Fruit fly (Drosophila melanogaster) whole organism, embryonic: ENCODE data around the gene RpL28.
A peak's percentile ranks its signal among the peaks of the same experiment; 100 is the strongest.

Source experiments
- BEAF-32 ChIP-seq: fragments of 200-800 bp; sonication (Bioruptor generic); optimal IDR thresholded peaks from 3 replicates; lab custom pipeline; 2017; ENCODE audit warnings: missing biosample characterization, missing genetic modification characterization, mild to moderate bottlenecking, moderate library complexity, missing genetic modification reagents
- Bdp1 ChIP-seq: fragments of 200-800 bp; sonication (Bioruptor generic); optimal IDR thresholded peaks from 3 replicates; lab custom pipeline; 2016; ENCODE audit warnings: missing biosample characterization, missing genetic modification characterization
- Blimp-1 ChIP-seq: fragments of 200-800 bp; sonication (Bioruptor generic); optimal IDR thresholded peaks from 3 replicates; lab custom pipeline; 2018; ENCODE audit warnings: missing biosample characterization, missing genetic modification characterization, mild to moderate bottlenecking, moderate library complexity, missing genetic modification reagents
- BtbVII ChIP-seq: fragments of 200-800 bp; sonication (Bioruptor generic); optimal IDR thresholded peaks from 3 replicates; lab custom pipeline; 2017; ENCODE audit warnings: missing biosample characterization, mild to moderate bottlenecking, missing genetic modification characterization
- CG10321 ChIP-seq: fragments of 200-800 bp; sonication (Bioruptor generic); IDR thresholded peaks from 2 replicates; pipeline ENCODE4 v1.3.6; 2022; ENCODE audit warnings: missing biosample characterization, missing genetic modification characterization
- CG10543 ChIP-seq: fragments of 200-800 bp; sonication (Bioruptor generic); optimal IDR thresholded peaks from 3 replicates; lab custom pipeline; 2017; ENCODE audit warnings: missing biosample characterization, mild to moderate bottlenecking, missing genetic modification characterization, moderate library complexity
- CG11085 ChIP-seq: fragments of 200-800 bp; sonication (Bioruptor generic); IDR thresholded peaks from 2 replicates; pipeline ENCODE4 v1.3.6; 2022; ENCODE audit warnings: missing biosample characterization, missing genetic modification characterization
- CG12391 ChIP-seq: fragments of 200-800 bp; sonication (Bioruptor generic); optimal IDR thresholded peaks from 3 replicates; lab custom pipeline; 2018; ENCODE audit warnings: missing biosample characterization, mild to moderate bottlenecking, missing genetic modification characterization, moderate library complexity
- CG12769 ChIP-seq: fragments of 200-800 bp; sonication (Bioruptor generic); optimal IDR thresholded peaks from 2 replicates; lab custom pipeline; 2019; ENCODE audit warnings: missing biosample characterization, mild to moderate bottlenecking, missing genetic modification characterization, moderate library complexity
- CG14710 ChIP-seq: fragments of 200-800 bp; sonication (Bioruptor generic); optimal IDR thresholded peaks from 3 replicates; lab custom pipeline; 2019; ENCODE audit warnings: missing biosample characterization, mild to moderate bottlenecking, missing genetic modification characterization, moderate library complexity
- CG1529 ChIP-seq: fragments of 200-800 bp; sonication (Bioruptor generic); optimal IDR thresholded peaks from 3 replicates; lab custom pipeline; 2018; ENCODE audit warnings: missing biosample characterization, missing genetic modification characterization
- CG18619 ChIP-seq: fragments of 200-800 bp; sonication (Bioruptor generic); optimal IDR thresholded peaks from 3 replicates; lab custom pipeline; 2017; ENCODE audit warnings: missing biosample characterization, mild to moderate bottlenecking, missing genetic modification characterization
- CG31224 ChIP-seq: fragments of 200-800 bp; sonication (Bioruptor generic); IDR thresholded peaks from 2 replicates; pipeline ENCODE4 v1.3.6; 2022; ENCODE audit warnings: missing biosample characterization, missing genetic modification characterization
- CG31441 ChIP-seq: fragments of 200-800 bp; sonication (Bioruptor generic); IDR thresholded peaks from 2 replicates; pipeline ENCODE4 v1.3.6; 2022; ENCODE audit warnings: missing biosample characterization, missing genetic modification characterization
- CG4404 ChIP-seq: fragments of 200-800 bp; sonication (Bioruptor generic); IDR thresholded peaks from 2 replicates; pipeline ENCODE4 v1.3.6; 2022; ENCODE audit warnings: missing biosample characterization, missing genetic modification characterization
- CG4424 ChIP-seq: fragments of 200-800 bp; sonication (Bioruptor generic); optimal IDR thresholded peaks from 3 replicates; lab custom pipeline; 2016; ENCODE audit warnings: missing biosample characterization, missing genetic modification characterization
- CG4820 ChIP-seq: fragments of 200-800 bp; sonication (Bioruptor generic); optimal IDR thresholded peaks from 3 replicates; lab custom pipeline; 2016; ENCODE audit warnings: missing biosample characterization, missing genetic modification characterization
- CG6854 ChIP-seq: fragments of 200-800 bp; sonication (Bioruptor generic); optimal IDR thresholded peaks from 3 replicates; lab custom pipeline; 2017; ENCODE audit warnings: missing biosample characterization, mild to moderate bottlenecking, missing genetic modification characterization
- CG7372 ChIP-seq: fragments of 200-800 bp; sonication (Bioruptor generic); IDR thresholded peaks from 2 replicates; pipeline ENCODE4 v1.3.6; 2022; ENCODE audit warnings: missing biosample characterization, missing genetic modification characterization
- CG9797 ChIP-seq: fragments of 200-800 bp; sonication (Bioruptor generic); optimal IDR thresholded peaks from 3 replicates; lab custom pipeline; 2018; ENCODE audit warnings: missing biosample characterization, mild to moderate bottlenecking, missing genetic modification characterization
- CG9876 ChIP-seq: fragments of 200-800 bp; sonication (Bioruptor generic); optimal IDR thresholded peaks from 2 replicates; lab custom pipeline; 2016; ENCODE audit warnings: missing biosample characterization, missing genetic modification characterization
- Camta ChIP-seq: fragments of 200-800 bp; sonication (Bioruptor generic); optimal IDR thresholded peaks from 2 replicates; lab custom pipeline; 2016; ENCODE audit warnings: missing biosample characterization, missing genetic modification characterization
- Dfd ChIP-seq, 2 experiments: fragments of >200 bp; optimal IDR thresholded peaks; 2 replicates each; lab custom pipeline; 2017; ENCODE audit warnings: missing biosample characterization in 2 of 2, missing genetic modification characterization in 2 of 2
- Drgx ChIP-seq: fragments of 200-800 bp; sonication (Bioruptor generic); IDR thresholded peaks from 2 replicates; pipeline ENCODE4 v1.3.6; 2022; ENCODE audit warnings: missing biosample characterization, missing genetic modification characterization
- Hand ChIP-seq: fragments of 200-800 bp; sonication (Bioruptor generic); optimal IDR thresholded peaks from 2 replicates; lab custom pipeline; 2017; ENCODE audit warnings: mild to moderate bottlenecking, missing biosample characterization, missing genetic modification reagents, missing genetic modification characterization
- Hr3 ChIP-seq: fragments of 200-800 bp; sonication (Bioruptor generic); optimal IDR thresholded peaks from 3 replicates; lab custom pipeline; 2016; ENCODE audit warnings: missing biosample characterization, missing genetic modification characterization
- Lpt ChIP-seq: fragments of >200 bp; optimal IDR thresholded peaks from 2 replicates; lab custom pipeline; 2018; ENCODE audit warnings: missing biosample characterization, missing genetic modification characterization
- MTF-1 ChIP-seq: fragments of 200-800 bp; sonication (Bioruptor generic); optimal IDR thresholded peaks from 2 replicates; lab custom pipeline; 2018; ENCODE audit warnings: missing biosample characterization, mild to moderate bottlenecking, missing genetic modification characterization, borderline replicate concordance
- Nf-YC ChIP-seq: fragments of 200-800 bp; optimal IDR thresholded peaks from 3 replicates; lab custom pipeline; 2019; ENCODE audit warnings: missing biosample characterization, mild to moderate bottlenecking, missing genetic modification characterization, moderate library complexity
- NfI ChIP-seq: fragments of 200-800 bp; sonication (Bioruptor generic); optimal IDR thresholded peaks from 3 replicates; lab custom pipeline; 2018; ENCODE audit warnings: missing biosample characterization, mild to moderate bottlenecking, missing genetic modification characterization, moderate library complexity
- Sin3A ChIP-seq: fragments of >200 bp; optimal IDR thresholded peaks from 2 replicates; lab custom pipeline; 2018
- Trl ChIP-seq, 3 experiments: fragments of >200 bp in 2 of 3; fragments of 200-800 bp in 1 of 3; sonication (Bioruptor generic) in 1 of 3; optimal IDR thresholded peaks; 2 replicates in 1 of 3; 3 replicates in 2 of 3; lab custom pipeline; 2016 to 2017; ENCODE audit warnings: missing biosample characterization in 1 of 3, missing genetic modification characterization in 1 of 3
- Usf ChIP-seq: fragments of 200-800 bp; sonication (Bioruptor generic); optimal IDR thresholded peaks from 2 replicates; lab custom pipeline; 2017; ENCODE audit warnings: missing genotype, missing biosample characterization, missing genetic modification characterization
- Xrp1 ChIP-seq: fragments of 200-800 bp; sonication (Bioruptor generic); IDR thresholded peaks from 2 replicates; pipeline ENCODE4 v1.3.6; 2022; ENCODE audit warnings: missing biosample characterization, missing genetic modification characterization
- bab2 ChIP-seq: fragments of 200-800 bp; sonication (Bioruptor generic); optimal IDR thresholded peaks from 2 replicates; lab custom pipeline; 2016; ENCODE audit warnings: missing biosample characterization, missing genetic modification characterization
- croc ChIP-seq: fragments of 200-800 bp; sonication (Bioruptor generic); conservative IDR thresholded peaks from 3 replicates; pipeline ENCODE4 v1.3.6; 2022; ENCODE audit warnings: missing biosample characterization, missing genetic modification characterization
- en ChIP-seq: fragments of 200-800 bp; sonication (Bioruptor generic); optimal IDR thresholded peaks from 2 replicates; lab custom pipeline; 2016; ENCODE audit warnings: missing biosample characterization, missing genetic modification characterization
- gsb-n ChIP-seq: fragments of 200-800 bp; sonication (Bioruptor generic); optimal IDR thresholded peaks from 3 replicates; lab custom pipeline; 2018; ENCODE audit warnings: missing biosample characterization, mild to moderate bottlenecking, missing genetic modification characterization
- kah ChIP-seq: fragments of 200-800 bp; sonication (Bioruptor generic); optimal IDR thresholded peaks from 2 replicates; lab custom pipeline; 2018; ENCODE audit warnings: missing biosample characterization, mild to moderate bottlenecking, missing genetic modification characterization
- lov ChIP-seq, 2 experiments: fragments of 200-800 bp in 1 of 2; fragments of >200 bp in 1 of 2; sonication (Bioruptor generic) in 1 of 2; IDR thresholded peaks in 1 of 2; optimal IDR thresholded peaks in 1 of 2; 2 replicates in 1 of 2; 3 replicates in 1 of 2; pipeline versions ENCODE4 v1.3.6 to Lab custom; 2017 to 2022; ENCODE audit warnings: missing biosample characterization in 1 of 2, missing genetic modification characterization in 1 of 2
- prd ChIP-seq, 3 experiments: fragments of >200 bp in 2 of 3; fragments of 200-800 bp in 1 of 3; sonication (Bioruptor generic) in 1 of 3; optimal IDR thresholded peaks in 2 of 3; IDR thresholded peaks in 1 of 3; 2 replicates in 2 of 3; 3 replicates in 1 of 3; pipeline versions ENCODE4 v1.3.6 to Lab custom; 2017 to 2022; ENCODE audit warnings: missing biosample characterization in 1 of 3, missing genetic modification characterization in 1 of 3
- pum ChIP-seq: fragments of 200-800 bp; sonication (Bioruptor generic); optimal IDR thresholded peaks from 2 replicates; lab custom pipeline; 2016; ENCODE audit warnings: missing biosample characterization, missing genetic modification characterization
- row ChIP-seq: fragments of 200-800 bp; sonication (Bioruptor generic); IDR thresholded peaks from 3 replicates; pipeline ENCODE4 v1.3.6; 2022; ENCODE audit warnings: missing biosample characterization, missing genetic modification characterization
- sd ChIP-seq: fragments of 200-800 bp; sonication (Bioruptor generic); optimal IDR thresholded peaks from 3 replicates; lab custom pipeline; 2018; ENCODE audit warnings: missing biosample characterization, mild to moderate bottlenecking, missing genetic modification characterization, moderate library complexity
- slbo ChIP-seq: fragments of 200-800 bp; sonication (Bioruptor generic); IDR thresholded peaks from 2 replicates; pipeline ENCODE4 v1.3.6; 2022; ENCODE audit warnings: missing biosample characterization, missing genetic modification characterization
- sr ChIP-seq: fragments of 200-800 bp; sonication (Bioruptor generic); IDR thresholded peaks from 3 replicates; pipeline ENCODE4 v1.3.6; 2022; ENCODE audit warnings: missing biosample characterization, missing genetic modification characterization
- ttk ChIP-seq: fragments of 200-800 bp; sonication (Bioruptor generic); IDR thresholded peaks from 2 replicates; pipeline ENCODE4 v2.1.2; 2022; ENCODE audit warnings: missing biosample characterization, missing genetic modification characterization
- tx ChIP-seq: fragments of 200-800 bp; sonication (Bioruptor generic); optimal IDR thresholded peaks from 2 replicates; lab custom pipeline; 2016; ENCODE audit warnings: missing biosample characterization, missing genetic modification characterization
- unpg ChIP-seq: fragments of 200-800 bp; sonication (Bioruptor generic); optimal IDR thresholded peaks from 3 replicates; lab custom pipeline; 2018; ENCODE audit warnings: missing biosample characterization, mild to moderate bottlenecking, missing genetic modification characterization, moderate library complexity
- vvl ChIP-seq: fragments of 200-800 bp; sonication (Bioruptor generic); IDR thresholded peaks from 2 replicates; pipeline ENCODE4 v1.3.6; 2022; ENCODE audit warnings: missing biosample characterization, missing genetic modification characterization
- wor ChIP-seq: fragments of 200-800 bp; sonication (Bioruptor generic); IDR thresholded peaks from 2 replicates; pipeline ENCODE4 v1.3.6; 2022; ENCODE audit warnings: missing biosample characterization, missing genetic modification characterization
- zen ChIP-seq: fragments of 200-800 bp; sonication (Bioruptor generic); optimal IDR thresholded peaks from 3 replicates; lab custom pipeline; 2018; ENCODE audit warnings: missing biosample characterization, mild to moderate bottlenecking, missing genetic modification characterization, moderate library complexity

The RpL28 gene

DNA sequence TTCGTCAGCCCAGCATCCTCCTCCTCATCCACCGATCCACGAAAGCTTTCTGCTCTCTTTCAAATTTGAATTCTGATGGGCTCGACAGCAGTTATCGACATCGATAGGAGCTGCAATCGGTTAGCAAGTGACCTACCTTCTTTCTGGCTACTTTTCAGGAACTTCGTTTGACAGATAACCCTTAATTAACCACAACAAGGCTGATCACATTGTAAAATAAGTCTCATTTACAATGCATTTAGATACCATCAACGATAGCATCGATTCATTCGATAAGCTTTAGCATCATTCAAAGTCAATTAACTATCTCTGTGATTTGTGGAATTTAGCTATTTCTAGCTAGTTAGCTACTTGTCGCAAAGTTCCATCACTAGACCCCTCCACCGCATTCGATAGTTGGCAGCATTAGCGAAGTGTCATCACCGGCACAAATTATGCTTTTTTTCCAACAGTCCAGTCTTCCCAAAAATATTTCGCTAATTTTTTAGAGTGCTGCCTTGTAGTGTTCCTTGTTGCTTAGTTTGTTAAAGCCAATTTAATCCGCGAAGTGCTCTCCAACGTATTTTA lies 44.1 kb downstream of the RpL28 start, which contains the start of the genes MnM and Girdin (continued):
- TF ChIP-seq CG4820: peak; percentile 45
- peak; percentile 74 for TF ChIP-seq tx (GFP tag; lab: Kevin White, UChicago)
- peak; percentile 73 for TF ChIP-seq bab2
- peak; percentile 64 for TF ChIP-seq CG10543
- TF ChIP-seq CG18619: peak; percentile 36
- TF ChIP-seq CG11085 (GFP tag; lab: Robert Waterston, UW): no peak
- peak; percentile 79 for TF ChIP-seq pum (GFP tag; lab: Kevin White, UChicago)
- peak; percentile 59 for TF ChIP-seq CG4424 (GFP tag; lab: Kevin White, UChicago)
- TF ChIP-seq Bdp1 (GFP tag; lab: Kevin White, UChicago): peak; percentile 54
- no peak for TF ChIP-seq ttk (GFP tag; lab: Robert Waterston, UW)
- TF ChIP-seq en (GFP tag; lab: Kevin White, UChicago): no peak
- no peak for TF ChIP-seq sr (GFP tag; lab: Robert Waterston, UW)
- TF ChIP-seq vvl: peak; percentile 41; the same call in 1 of the 2 replicates
- TF ChIP-seq gsb-n (tag; lab: Kevin White, UChicago): peak; percentile 78
- TF ChIP-seq slbo (GFP tag; lab: Robert Waterston, UW): peak; percentile 83
- no peak for TF ChIP-seq CG10321 (GFP tag; lab: Robert Waterston, UW)
- TF ChIP-seq CG9797 (GFP tag; lab: Kevin White, UChicago): peak; percentile 50
- peak; percentile 92 for TF ChIP-seq row
- no peak for TF ChIP-seq MTF-1 (GFP tag; lab: Kevin White, UChicago)
- TF ChIP-seq croc (GFP tag; lab: Robert Waterston, UW): no peak
- no peak for TF ChIP-seq unpg (GFP tag; lab: Kevin White, UChicago)
- no peak for TF ChIP-seq BtbVII
- TF ChIP-seq CG31224 (GFP tag; lab: Robert Waterston, UW): no peak
- no peak for TF ChIP-seq Dfd (GFP tag; optimal IDR thresholded peaks at IDR 0.05; lab: Kevin White, UChicago)
- TF ChIP-seq NfI (GFP tag; lab: Kevin White, UChicago): peak; percentile 53
- no peak for TF ChIP-seq Nf-YC
- TF ChIP-seq wor (GFP tag; lab: Robert Waterston, UW): peak; percentile 24; the same call in 1 of the 2 replicates
- peak; percentile 91 for TF ChIP-seq sd (tag; lab: Kevin White, UChicago)
- TF ChIP-seq zen (tag; lab: Kevin White, UChicago): peak; percentile 54
- no peak for TF ChIP-seq CG31441
- TF ChIP-seq Trl (optimal IDR thresholded peaks at IDR 0.05; lab: Kevin White, UChicago): peak in 1 of 2 experiments; percentile 22
- TF ChIP-seq Trl (GFP tag; optimal IDR thresholded peaks at IDR 0.05; lab: Kevin White, UChicago): peak; percentile 77
- TF ChIP-seq prd (optimal IDR thresholded peaks at IDR 0.05; lab: Kevin White, UChicago): no peak
- TF ChIP-seq prd (GFP tag; IDR thresholded peaks at IDR 0.05; lab: Robert Waterston, UW): peak; percentile 53; the same call in 1 of the 3 replicates
- TF ChIP-seq CG4404: peak; percentile 28; the same call in 1 of the 2 replicates
- no peak for TF ChIP-seq Drgx (GFP tag; lab: Robert Waterston, UW)
- no peak for TF ChIP-seq Usf
- TF ChIP-seq BEAF-32 (GFP tag; lab: Kevin White, UChicago): peak; percentile 96
- TF ChIP-seq Camta: peak; percentile 39
- 0 out of 2 replicates have a peak, but pooled peaks have one; percentile 11 for TF ChIP-seq CG7372
- peak; percentile 86 for TF ChIP-seq Hr3 (GFP tag; lab: Kevin White, UChicago)
- TF ChIP-seq CG1529: no peak
- TF ChIP-seq Lpt (GFP tag; lab: Kevin White, UChicago): no peak

DNA sequence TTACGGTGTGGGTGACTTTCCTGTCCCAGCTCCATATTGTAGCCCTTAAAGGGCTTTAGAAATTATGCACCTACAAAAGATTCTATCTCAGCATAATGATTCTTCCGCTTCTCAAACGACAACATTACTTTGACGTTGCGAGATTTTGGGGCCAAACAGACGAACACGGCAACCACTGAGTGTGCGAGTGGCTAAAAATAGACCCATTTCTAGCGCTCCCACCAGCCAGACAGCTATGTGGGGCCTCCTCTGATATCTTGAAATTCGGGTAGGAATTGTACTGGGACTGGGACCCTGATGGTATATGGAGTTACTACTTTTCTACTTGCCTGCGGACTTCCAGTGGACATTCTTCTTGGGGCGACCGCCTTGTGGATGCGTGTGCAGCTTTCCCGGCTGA lies 44.9 kb downstream of the RpL28 start:
- no peak for TF ChIP-seq Blimp-1
- TF ChIP-seq Hand (GFP tag; lab: Kevin White, UChicago): no peak
- no peak for TF ChIP-seq CG9876 (GFP tag; lab: Kevin White, UChicago)
- no peak for TF ChIP-seq CG14710 (tag; lab: Kevin White, UChicago)
- TF ChIP-seq CG12769 (tag; lab: Kevin White, UChicago): no peak
- no peak for TF ChIP-seq lov (optimal IDR thresholded peaks at IDR 0.05; lab: Kevin White, UChicago)
- TF ChIP-seq lov (GFP tag; IDR thresholded peaks at IDR 0.05; lab: Robert Waterston, UW): no peak
- TF ChIP-seq CG12391 (tag; lab: Kevin White, UChicago): no peak
- no peak for TF ChIP-seq CG6854
- TF ChIP-seq Sin3A (lab: Kevin White, UChicago): no peak
- no peak for TF ChIP-seq Xrp1 (GFP tag; lab: Robert Waterston, UW)
- peak; percentile 92 for TF ChIP-seq kah (GFP tag; lab: Kevin White, UChicago)
